Fruit fly (Drosophila melanogaster) whole organism: ENCODE measurements around the gene CG9312.

ENCODE experiments used
- CG8478 ChIP-seq: fragments of >200 bp; optimal IDR thresholded peaks from 2 replicates; lab custom pipeline; 2018; ENCODE audit warnings: inconsistent platforms
- pan ChIP-seq: fragments of >200 bp; optimal IDR thresholded peaks from 2 replicates; lab custom pipeline; 2017
- psq ChIP-seq: fragments of >200 bp; optimal IDR thresholded peaks from 2 replicates; lab custom pipeline; 2017
- usp ChIP-seq: fragments of >200 bp; optimal IDR thresholded peaks from 2 replicates; lab custom pipeline; 2017; ENCODE audit warnings: missing biosample characterization, missing genetic modification characterization, mixed read lengths

DNA sequence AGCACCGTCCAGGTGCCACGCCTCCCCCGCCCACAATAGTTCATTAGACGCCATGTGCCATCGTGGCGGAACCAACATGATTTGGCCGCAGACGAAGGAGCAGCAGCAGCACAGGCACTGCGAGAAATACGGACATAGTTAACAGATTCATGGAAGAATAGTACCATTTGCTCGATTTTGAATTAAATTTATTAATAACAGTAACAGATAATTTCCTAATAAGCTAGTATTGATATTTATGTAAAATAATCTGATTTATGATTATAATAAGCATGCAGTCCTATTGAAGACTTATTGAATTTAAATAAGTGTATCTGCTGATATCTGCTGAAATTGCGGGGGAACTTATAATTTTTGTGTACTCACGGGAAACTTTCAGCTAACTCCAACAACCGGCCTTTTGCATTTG lies 31.7 kb downstream of the CG9312 start:
- TF ChIP-seq psq (no peak), usp (GFP tag; lab: Kevin White, UChicago) (no peak), CG8478 (no peak), pan (lab: Kevin White, UChicago) (no peak)
